Fruit fly (Drosophila melanogaster) whole organism, embryonic: ENCODE results near the gene Mics1.

ENCODE experiments used
- CG10431 ChIP-seq: fragments of 200-800 bp; sonication (Bioruptor generic); optimal IDR thresholded peaks from 3 replicates; lab custom pipeline; 2018; ENCODE audit warnings: missing biosample characterization, mild to moderate bottlenecking, missing genetic modification characterization
- CG13296 ChIP-seq: fragments of 200-800 bp; sonication (Bioruptor generic); optimal IDR thresholded peaks from 3 replicates; lab custom pipeline; 2018; ENCODE audit warnings: missing biosample characterization, mild to moderate bottlenecking, missing genetic modification characterization
- Lhr ChIP-seq: fragments of 200-800 bp; sonication (Bioruptor generic); optimal IDR thresholded peaks from 3 replicates; lab custom pipeline; 2017; ENCODE audit warnings: mild to moderate bottlenecking, missing biosample characterization, missing genetic modification reagents, missing genetic modification characterization
- Meics ChIP-seq: fragments of 200-800 bp; sonication (Bioruptor generic); optimal IDR thresholded peaks from 2 replicates; lab custom pipeline; 2017; ENCODE audit warnings: missing biosample characterization, mild to moderate bottlenecking, missing genetic modification characterization
- Nf-YC ChIP-seq: fragments of 200-800 bp; optimal IDR thresholded peaks from 3 replicates; lab custom pipeline; 2019; ENCODE audit warnings: missing biosample characterization, mild to moderate bottlenecking, missing genetic modification characterization, moderate library complexity
- Oli ChIP-seq: fragments of 200-800 bp; sonication (Bioruptor generic); optimal IDR thresholded peaks from 2 replicates; lab custom pipeline; 2018; ENCODE audit warnings: missing biosample characterization, mild to moderate bottlenecking, missing genetic modification characterization, moderate library complexity
- PHDP ChIP-seq: fragments of 200-800 bp; sonication (Bioruptor generic); optimal IDR thresholded peaks from 3 replicates; lab custom pipeline; 2018; ENCODE audit warnings: missing biosample characterization, mild to moderate bottlenecking, missing genetic modification characterization, moderate library complexity
- so ChIP-seq: fragments of 200-800 bp; sonication (Bioruptor generic); IDR thresholded peaks from 3 replicates; pipeline ENCODE4 v1.3.6; 2022; ENCODE audit warnings: missing biosample characterization, missing genetic modification characterization

DNA sequence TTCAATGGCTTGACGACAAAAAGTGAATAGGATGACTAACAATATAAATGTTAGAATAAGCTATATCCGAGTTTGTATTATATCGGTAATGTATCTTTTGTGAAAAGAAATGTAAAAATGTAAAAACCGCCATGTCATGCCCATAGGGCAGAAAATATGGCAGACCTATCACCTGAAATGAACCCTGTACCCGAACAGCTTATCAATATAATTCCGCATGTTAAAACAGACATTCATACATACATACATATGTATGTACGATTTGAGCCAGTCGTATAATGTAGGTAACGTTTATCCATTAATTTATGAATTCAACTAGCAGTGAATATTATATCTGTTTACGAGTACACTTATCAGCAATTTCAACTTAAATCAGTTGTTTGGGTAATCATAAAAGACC lies 12.3 kb downstream of the Mics1 start:
- TF ChIP-seq Oli (tag; lab: Kevin White, UChicago) (no peak), so (GFP tag; lab: Robert Waterston, UW) (no peak), CG13296 (GFP tag; lab: Kevin White, UChicago) (no peak), Lhr (GFP tag; lab: Kevin White, UChicago) (no peak), PHDP (tag; lab: Kevin White, UChicago) (no peak), CG10431 (GFP tag; lab: Kevin White, UChicago) (no peak), Meics (no peak), Nf-YC (tag; lab: Kevin White, UChicago) (no peak)
